Worm (Caenorhabditis elegans) whole organism, L1 larva: ENCODE results near the gene snpn-1.

Experiments
- C16A3.4 ChIP-seq: fragments of 150-350 bp; optimal IDR thresholded peaks from 2 replicates; lab custom pipeline; 2014; ENCODE audit warnings: missing biosample characterization, missing genetic modification characterization
- F16B12.6 ChIP-seq: fragments of 150-350 bp; optimal IDR thresholded peaks from 2 replicates; lab custom pipeline; 2014; ENCODE audit warnings: missing biosample characterization, missing genetic modification characterization
- Y116A8C.19 ChIP-seq: sonication (generic microtip); optimal IDR thresholded peaks from 2 replicates; lab custom pipeline; 2016; ENCODE audit warnings: missing compliant biosample characterization, missing genetic modification characterization, borderline replicate concordance
- alr-1 ChIP-seq: fragments of 200-800 bp; sonication (Bioruptor generic); optimal IDR thresholded peaks from 2 replicates; lab custom pipeline; 2018; ENCODE audit warnings: borderline replicate concordance, mild to moderate bottlenecking, missing genetic modification characterization, missing compliant biosample characterization
- ama-1 ChIP-seq: fragments of 150-350 bp; optimal IDR thresholded peaks from 2 replicates; lab custom pipeline; 2014
- blmp-1 ChIP-seq: fragments of 150-350 bp; optimal IDR thresholded peaks from 2 replicates; lab custom pipeline; 2014; ENCODE audit warnings: missing biosample characterization, missing genetic modification characterization
- ceh-63 ChIP-seq: fragments of 200-800 bp; sonication (Bioruptor generic); optimal IDR thresholded peaks from 2 replicates; lab custom pipeline; 2018; ENCODE audit warnings: mild to moderate bottlenecking, missing genetic modification characterization, missing compliant biosample characterization
- ceh-8 ChIP-seq: fragments of 200-800 bp; sonication (Bioruptor generic); optimal IDR thresholded peaks from 2 replicates; lab custom pipeline; 2018; ENCODE audit warnings: mild to moderate bottlenecking, missing genetic modification characterization, moderate library complexity, missing compliant biosample characterization
- ceh-82 ChIP-seq, 3 experiments: fragments of 150-350 bp in 1 of 3; sonication (generic microtip) in 2 of 3; optimal IDR thresholded peaks; 2 replicates each; lab custom pipeline; 2014 to 2017; ENCODE audit warnings: missing biosample characterization in 3 of 3, missing genetic modification characterization in 3 of 3
- ceh-88 ChIP-seq: fragments of 200-800 bp; sonication (Bioruptor generic); IDR thresholded peaks from 2 replicates; pipeline ENCODE4 v1.3.6; 2022; ENCODE audit warnings: missing genetic modification characterization, missing compliant biosample characterization
- dpl-1 ChIP-seq, 3 experiments: fragments of 150-350 bp in 2 of 3; sonication (generic microtip) in 1 of 3; optimal IDR thresholded peaks; 2 replicates each; lab custom pipeline; 2014 to 2017; ENCODE audit warnings: missing biosample characterization in 3 of 3, missing genetic modification characterization in 3 of 3, missing genetic modification reagents in 3 of 3
- dsc-1 ChIP-seq: sonication (generic microtip); optimal IDR thresholded peaks from 2 replicates; lab custom pipeline; 2016; ENCODE audit warnings: mild to moderate bottlenecking, missing genetic modification characterization, missing compliant biosample characterization
- efl-1 ChIP-seq, 4 experiments: fragments of 150-350 bp; optimal IDR thresholded peaks in 3 of 4; peaks in 1 of 4; 1 replicate in 1 of 4; 2 replicates in 3 of 4; lab custom pipeline; 2014; ENCODE audit warnings: missing biosample characterization in 2 of 4, missing genetic modification characterization in 2 of 4, missing genetic modification reagents in 2 of 4
- efl-3 ChIP-seq: fragments of 200-800 bp; sonication (Bioruptor generic); optimal IDR thresholded peaks from 2 replicates; lab custom pipeline; 2018; ENCODE audit warnings: mild to moderate bottlenecking, missing genetic modification characterization, missing compliant biosample characterization
- egl-13 ChIP-seq: sonication (generic microtip); optimal IDR thresholded peaks from 2 replicates; lab custom pipeline; 2016; ENCODE audit warnings: missing genotype, missing genetic modification reagents, missing genetic modification characterization, missing compliant biosample characterization
- egl-27 ChIP-seq, 2 experiments: fragments of 150-350 bp in 1 of 2; sonication (generic microtip); optimal IDR thresholded peaks; 3 replicates each; lab custom pipeline; 2017 to 2018; ENCODE audit warnings: missing biosample characterization in 2 of 2, missing genetic modification characterization in 2 of 2, missing genetic modification reagents in 2 of 2
- elt-3 ChIP-seq, 6 experiments: fragments of 150-350 bp in 1 of 6; sonication (generic microtip); optimal IDR thresholded peaks; 2 replicates each; lab custom pipeline; 2017 to 2018; ENCODE audit warnings: missing biosample characterization in 6 of 6, missing genetic modification characterization in 6 of 6, inconsistent platforms in 1 of 6
- fkh-10 ChIP-seq: sonication (generic microtip); optimal IDR thresholded peaks from 2 replicates; lab custom pipeline; 2017; ENCODE audit warnings: missing biosample characterization, missing genetic modification reagents, missing genetic modification characterization
- fkh-4 ChIP-seq: sonication (generic microtip); optimal IDR thresholded peaks from 2 replicates; lab custom pipeline; 2016; ENCODE audit warnings: missing compliant biosample characterization, missing genetic modification characterization, borderline replicate concordance
- fkh-8 ChIP-seq: sonication (generic microtip); optimal IDR thresholded peaks from 2 replicates; lab custom pipeline; 2016; ENCODE audit warnings: mild to moderate bottlenecking, missing genetic modification characterization, missing compliant biosample characterization
- fos-1 ChIP-seq: fragments of 150-350 bp; optimal IDR thresholded peaks from 2 replicates; lab custom pipeline; 2014; ENCODE audit warnings: missing biosample characterization, missing genetic modification characterization
- hlh-17 ChIP-seq: fragments of 200-800 bp; sonication (Bioruptor generic); optimal IDR thresholded peaks from 2 replicates; lab custom pipeline; 2018; ENCODE audit warnings: missing genetic modification characterization, mild to moderate bottlenecking, missing compliant biosample characterization, moderate library complexity, borderline replicate concordance
- hpl-2 ChIP-seq: fragments of 150-350 bp; optimal IDR thresholded peaks from 2 replicates; lab custom pipeline; 2014; ENCODE audit warnings: missing biosample characterization, missing genetic modification reagents, missing genetic modification characterization
- irx-1 ChIP-seq: sonication (generic microtip); optimal IDR thresholded peaks from 2 replicates; lab custom pipeline; 2016; ENCODE audit warnings: missing genetic modification characterization, missing compliant biosample characterization
- isw-1 ChIP-seq: fragments of 200-800 bp; sonication (Bioruptor generic); IDR thresholded peaks from 2 replicates; pipeline ENCODE4 v1.3.6; 2022; ENCODE audit warnings: missing genetic modification characterization, missing compliant biosample characterization
- lin-13 ChIP-seq: fragments of 150-350 bp; optimal IDR thresholded peaks from 2 replicates; lab custom pipeline; 2014; ENCODE audit warnings: missing biosample characterization, missing genetic modification reagents, missing genetic modification characterization
- lin-14 ChIP-seq: fragments of 200-800 bp; sonication (Bioruptor generic); optimal IDR thresholded peaks from 2 replicates; lab custom pipeline; 2018; ENCODE audit warnings: mild to moderate bottlenecking, missing genetic modification characterization, moderate library complexity, missing compliant biosample characterization
- lin-15B ChIP-seq: fragments of 150-350 bp; sonication (generic microtip); optimal IDR thresholded peaks from 3 replicates; lab custom pipeline; 2014; ENCODE audit warnings: missing biosample characterization, missing genetic modification characterization
- lir-3 ChIP-seq: sonication (generic microtip); optimal IDR thresholded peaks from 2 replicates; lab custom pipeline; 2016; ENCODE audit warnings: mild to moderate bottlenecking, missing genetic modification characterization, moderate library complexity, missing compliant biosample characterization; ENCODE audit not compliant: poor library complexity
- lsy-2 ChIP-seq, 2 experiments: fragments of 150-350 bp; optimal IDR thresholded peaks; 2 replicates each; lab custom pipeline; 2014; ENCODE audit warnings: missing biosample characterization in 2 of 2, missing genetic modification characterization in 2 of 2
- mab-9 ChIP-seq: fragments of 200-800 bp; sonication (Bioruptor generic); IDR thresholded peaks from 2 replicates; pipeline ENCODE4 v1.3.6; 2022; ENCODE audit warnings: missing genetic modification reagents, missing genetic modification characterization, missing compliant biosample characterization
- mdl-1 ChIP-seq, 2 experiments: fragments of 150-350 bp; optimal IDR thresholded peaks; 2 replicates each; lab custom pipeline; 2014 to 2017; ENCODE audit warnings: missing biosample characterization in 2 of 2, missing genetic modification characterization in 2 of 2, inconsistent platforms in 1 of 2
- mef-2 ChIP-seq: fragments of 150-350 bp; optimal IDR thresholded peaks from 2 replicates; lab custom pipeline; 2014; ENCODE audit warnings: missing biosample characterization, missing genetic modification characterization
- mep-1 ChIP-seq: fragments of 150-350 bp; optimal IDR thresholded peaks from 2 replicates; lab custom pipeline; 2014; ENCODE audit warnings: missing biosample characterization, missing genetic modification characterization
- nhr-11 ChIP-seq: fragments of 150-350 bp; optimal IDR thresholded peaks from 2 replicates; lab custom pipeline; 2014; ENCODE audit warnings: missing biosample characterization, missing genetic modification characterization
- nhr-20 ChIP-seq: sonication (generic microtip); optimal IDR thresholded peaks from 2 replicates; lab custom pipeline; 2016; ENCODE audit warnings: mild to moderate bottlenecking, missing genetic modification characterization, missing compliant biosample characterization
- nhr-76 ChIP-seq: sonication (generic microtip); optimal IDR thresholded peaks from 2 replicates; lab custom pipeline; 2017; ENCODE audit warnings: missing biosample characterization, missing genetic modification characterization
- nhr-77 ChIP-seq: fragments of 150-350 bp; optimal IDR thresholded peaks from 2 replicates; lab custom pipeline; 2014; ENCODE audit warnings: missing biosample characterization, missing genetic modification characterization
- nhr-84 ChIP-seq: sonication (generic microtip); optimal IDR thresholded peaks from 2 replicates; lab custom pipeline; 2017; ENCODE audit warnings: missing biosample characterization, missing genetic modification characterization
- nhr-85 ChIP-seq: sonication (generic microtip); peaks from one replicate; lab custom pipeline; 2016; ENCODE audit warnings: missing genetic modification characterization, inconsistent platforms, missing compliant biosample characterization
- pag-3 ChIP-seq: sonication (generic microtip); optimal IDR thresholded peaks from 2 replicates; lab custom pipeline; 2017; ENCODE audit warnings: missing genetic modification characterization, mild to moderate bottlenecking, missing compliant biosample characterization, antibody characterized with exemption, borderline replicate concordance; ENCODE audit not compliant: insufficient read depth
- rnt-1 ChIP-seq: sonication (generic microtip); optimal IDR thresholded peaks from 2 replicates; lab custom pipeline; 2016; ENCODE audit warnings: mild to moderate bottlenecking, missing genetic modification characterization, moderate library complexity, missing compliant biosample characterization
- sptf-1 ChIP-seq: fragments of 150-350 bp; optimal IDR thresholded peaks from 2 replicates; lab custom pipeline; 2014; ENCODE audit warnings: missing biosample characterization, missing genetic modification characterization
- swsn-7 ChIP-seq: sonication (generic microtip); optimal IDR thresholded peaks from 2 replicates; lab custom pipeline; 2016; ENCODE audit warnings: missing genetic modification characterization, missing compliant biosample characterization
- tlp-1 ChIP-seq: fragments of 150-350 bp; optimal IDR thresholded peaks from 2 replicates; lab custom pipeline; 2014; ENCODE audit warnings: missing biosample characterization, missing genetic modification characterization
- vab-15 ChIP-seq: sonication (generic microtip); optimal IDR thresholded peaks from 2 replicates; lab custom pipeline; 2017; ENCODE audit warnings: missing genotype, mild to moderate bottlenecking, missing genetic modification characterization, missing compliant biosample characterization
- xbp-1 ChIP-seq: sonication (generic microtip); optimal IDR thresholded peaks from 2 replicates; lab custom pipeline; 2016; ENCODE audit warnings: missing genetic modification characterization, missing compliant biosample characterization
- zag-1 ChIP-seq: fragments of 150-350 bp; optimal IDR thresholded peaks from 2 replicates; lab custom pipeline; 2014; ENCODE audit warnings: missing biosample characterization, missing genetic modification characterization
- zip-4 ChIP-seq: fragments of 200-800 bp; sonication (Bioruptor generic); optimal IDR thresholded peaks from 2 replicates; lab custom pipeline; 2018; ENCODE audit warnings: mild to moderate bottlenecking, missing genetic modification characterization, moderate library complexity, missing compliant biosample characterization
- ztf-11 ChIP-seq, 2 experiments: sonication (generic microtip); optimal IDR thresholded peaks; 2 replicates each; lab custom pipeline; 2016 to 2017; ENCODE audit warnings: missing genetic modification characterization in 2 of 2, missing biosample characterization in 1 of 2, missing compliant biosample characterization in 1 of 2
- ztf-4 ChIP-seq: fragments of 150-350 bp; optimal IDR thresholded peaks from 2 replicates; lab custom pipeline; 2014; ENCODE audit warnings: missing biosample characterization, missing genetic modification characterization

The snpn-1 gene

DNA sequence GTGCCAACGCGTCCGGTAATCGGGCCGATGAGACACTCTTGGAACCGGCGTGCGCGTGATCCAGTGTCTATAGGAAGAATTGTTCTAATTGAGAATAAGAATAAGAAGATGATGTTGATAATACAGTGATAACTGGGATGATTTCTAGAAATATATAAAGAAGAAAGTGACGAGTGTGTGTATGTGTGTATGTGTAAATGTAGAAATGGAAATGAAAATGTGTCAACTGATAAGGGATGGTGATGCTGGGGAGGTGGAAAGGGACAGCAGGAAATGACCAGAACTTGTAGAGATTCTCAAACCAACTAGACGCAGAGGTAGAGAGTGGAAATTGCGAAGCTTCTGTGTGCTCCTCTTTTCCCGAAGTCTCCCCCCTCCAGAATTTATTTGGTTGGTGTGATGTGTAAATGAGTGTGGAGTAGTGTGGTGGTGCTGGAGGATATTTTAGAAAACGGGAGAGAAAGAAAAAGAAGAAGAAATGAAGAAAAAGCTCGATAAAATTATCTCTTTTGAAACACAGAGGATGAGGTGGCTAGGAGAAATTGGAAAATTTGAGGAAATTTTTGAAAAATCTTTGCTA, 43.0 kb upstream of the snpn-1 start (continued):
- no peak for TF ChIP-seq fkh-8
- TF ChIP-seq elt-3 (tag; optimal IDR thresholded peaks at IDR 0.05; lab: Kevin White, UChicago) = peak in 2 of 6 experiments; percentile 26 to 36
- TF ChIP-seq ztf-4 (tag; lab: Kevin White, UChicago) = no peak
- no peak for TF ChIP-seq tlp-1 (tag; lab: Kevin White, UChicago)
- TF ChIP-seq nhr-85 (tag; lab: Kevin White, UChicago) = no peak
- TF ChIP-seq egl-27 (tag; optimal IDR thresholded peaks at IDR 0.05; lab: Kevin White, UChicago) = no peak
- TF ChIP-seq mef-2 (tag; lab: Kevin White, UChicago) = no peak
- TF ChIP-seq lir-3 (tag; lab: Kevin White, UChicago) = no peak
- no peak for TF ChIP-seq nhr-11 (tag; lab: Kevin White, UChicago)
- TF ChIP-seq alr-1 = no peak
- TF ChIP-seq zip-4 (GFP tag; lab: Kevin White, UChicago) = no peak
- TF ChIP-seq lsy-2 (tag; optimal IDR thresholded peaks at IDR 0.05; lab: Kevin White, UChicago) = peak; percentile 15 to 53
- TF ChIP-seq nhr-76 (tag; lab: Kevin White, UChicago) = no peak
- TF ChIP-seq mab-9 (GFP tag; lab: Robert Waterston, UW) = no peak
- peak in 1 of 3 experiments; percentile 20 for TF ChIP-seq dpl-1 (GFP tag; optimal IDR thresholded peaks at IDR 0.05; lab: Kevin White, UChicago)
- no peak for TF ChIP-seq egl-13 (tag; lab: Kevin White, UChicago)
- TF ChIP-seq irx-1 (tag; lab: Kevin White, UChicago) = no peak
- TF ChIP-seq lin-15B (tag; lab: Kevin White, UChicago) = no peak
- TF ChIP-seq hlh-17 (GFP tag; lab: Kevin White, UChicago) = no peak
- no peak for TF ChIP-seq sptf-1 (tag; lab: Kevin White, UChicago)
- TF ChIP-seq swsn-7 (tag; lab: Kevin White, UChicago) = no peak
- TF ChIP-seq hpl-2 (GFP tag; lab: Kevin White, UChicago) = no peak
- TF ChIP-seq fkh-10 (GFP tag; lab: Kevin White, UChicago) = no peak
- TF ChIP-seq efl-3 (GFP tag; lab: Kevin White, UChicago) = no peak
- no peak for TF ChIP-seq nhr-20 (tag; lab: Kevin White, UChicago)
- TF ChIP-seq isw-1 (GFP tag; lab: Robert Waterston, UW) = no peak
- no peak for TF ChIP-seq ceh-63 (GFP tag; lab: Kevin White, UChicago)
- no peak for TF ChIP-seq mdl-1 (tag; optimal IDR thresholded peaks at IDR 0.05; lab: Kevin White, UChicago)
- TF ChIP-seq nhr-84 (tag; lab: Kevin White, UChicago) = no peak
- TF ChIP-seq Y116A8C.19 (tag; lab: Kevin White, UChicago) = no peak
- no peak for TF ChIP-seq nhr-77 (tag; lab: Kevin White, UChicago)
- no peak for TF ChIP-seq F16B12.6 (tag; lab: Kevin White, UChicago)
- no peak for TF ChIP-seq fos-1 (tag; lab: Kevin White, UChicago)
- TF ChIP-seq rnt-1 (tag; lab: Kevin White, UChicago) = no peak
- no peak for TF ChIP-seq xbp-1 (tag; lab: Kevin White, UChicago)
- TF ChIP-seq dsc-1 (tag; lab: Kevin White, UChicago) = peak; percentile 33
- no peak for TF ChIP-seq C16A3.4 (tag; lab: Kevin White, UChicago)

DNA sequence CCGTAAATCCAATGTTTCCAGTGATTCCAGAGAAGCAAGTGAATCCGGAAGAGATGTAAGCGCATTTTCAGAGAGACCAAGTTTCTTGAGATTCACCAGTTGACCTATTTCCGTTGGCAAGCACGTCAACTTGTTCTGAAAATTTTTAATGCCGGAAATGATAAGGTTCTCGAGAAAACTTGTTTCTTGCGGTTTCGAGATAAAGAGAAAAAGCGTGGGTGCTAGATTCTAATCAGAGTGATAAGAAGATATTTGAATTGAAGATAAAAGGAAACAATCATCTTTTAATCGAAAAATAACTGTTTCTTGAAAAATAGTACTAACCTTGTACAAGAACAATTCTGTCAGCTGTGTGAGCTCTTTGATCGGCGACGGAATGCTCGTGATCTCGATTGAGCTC, 40.9 kb upstream of the snpn-1 start:
- TF ChIP-seq mep-1 (tag; lab: Kevin White, UChicago) = no peak
- TF ChIP-seq pag-3 = no peak
- TF ChIP-seq lin-13 (GFP tag; lab: Kevin White, UChicago) = no peak
- TF ChIP-seq ceh-8 (GFP tag; lab: Kevin White, UChicago) = no peak
- peak; percentile 48 for TF ChIP-seq blmp-1
- no peak for TF ChIP-seq egl-13 (tag; lab: Kevin White, UChicago)
- TF ChIP-seq lin-15B (tag; lab: Kevin White, UChicago) = no peak
- no peak for TF ChIP-seq efl-1 (optimal IDR thresholded peaks at IDR 0.05; lab: Kevin White, UChicago)
- TF ChIP-seq efl-1 (GFP tag; optimal IDR thresholded peaks at IDR 0.05 in 1 of 2; lab: Kevin White, UChicago) = no peak
- no peak for TF ChIP-seq egl-27 (tag; optimal IDR thresholded peaks at IDR 0.05; lab: Kevin White, UChicago)
- no peak for TF ChIP-seq hlh-17 (GFP tag; lab: Kevin White, UChicago)
- peak; percentile 3 for TF ChIP-seq lin-14 (GFP tag; lab: Kevin White, UChicago)
- no peak for TF ChIP-seq isw-1 (GFP tag; lab: Robert Waterston, UW)
- no peak for TF ChIP-seq fkh-4 (tag; lab: Kevin White, UChicago)
- TF ChIP-seq ztf-11 (tag; optimal IDR thresholded peaks at IDR 0.05; lab: Kevin White, UChicago) = no peak
- TF ChIP-seq vab-15 (tag; lab: Kevin White, UChicago) = no peak
- TF ChIP-seq ceh-88 (GFP tag; lab: Robert Waterston, UW) = no peak
- TF ChIP-seq ceh-82 (tag; optimal IDR thresholded peaks at IDR 0.05; lab: Kevin White, UChicago) = no peak
- no peak for TF ChIP-seq ama-1 (lab: Kevin White, UChicago)
- TF ChIP-seq zag-1 (tag; lab: Kevin White, UChicago) = no peak
